Fruit fly (Drosophila melanogaster): ENCODE measurements around the gene Cnot4.

The Cnot4 gene

dm6 chr2L:10393467-10393866, 3.0 kb upstream of the Cnot4 start:
- no peak for TF ChIP-seq kay (GFP tag; ENCODE audit: borderline replicate concordance)
- TF ChIP-seq Mnt (GFP tag; optimal IDR thresholded peaks at IDR 0.05), result no peak
- no peak for TF ChIP-seq cic (GFP tag; optimal IDR thresholded peaks at IDR 0.05)
- TF ChIP-seq bab1 (GFP tag; optimal IDR thresholded peaks at IDR 0.05), result no peak
- no peak for TF ChIP-seq Crg-1 (GFP tag; optimal IDR thresholded peaks at IDR 0.05)
- no peak for TF ChIP-seq pad (GFP tag; optimal IDR thresholded peaks at IDR 0.05)
- TF ChIP-seq toe (GFP tag; optimal IDR thresholded peaks at IDR 0.05), result no peak
- no peak for TF ChIP-seq CG11617 (GFP tag; optimal IDR thresholded peaks at IDR 0.05)
- no peak for TF ChIP-seq cnc (optimal IDR thresholded peaks at IDR 0.05)
- TF ChIP-seq Hr96 (GFP tag; optimal IDR thresholded peaks at IDR 0.05), result no peak
- TF ChIP-seq CG5204 (GFP tag; optimal IDR thresholded peaks at IDR 0.05), result no peak
- TF ChIP-seq tj (GFP tag; optimal IDR thresholded peaks at IDR 0.05), result no peak
- TF ChIP-seq Clk (GFP tag; optimal IDR thresholded peaks at IDR 0.05), result no peak

dm6 chr2L:10395035-10395434, 1.5 kb upstream of the Cnot4 start:
- TF ChIP-seq Hr96 (GFP tag; optimal IDR thresholded peaks at IDR 0.05), result no peak
- TF ChIP-seq CG7045 (GFP tag; optimal IDR thresholded peaks at IDR 0.05), result no peak
- no peak for TF ChIP-seq kay (GFP tag; ENCODE audit: borderline replicate concordance)
- TF ChIP-seq tj (GFP tag; optimal IDR thresholded peaks at IDR 0.05), result peak; percentile 96

- peak; percentile 19 for TF ChIP-seq CG12768 (GFP tag; optimal IDR thresholded peaks at IDR 0.05)
- peak; percentile 25 for TF ChIP-seq CG33017 (tag; optimal IDR thresholded peaks at IDR 0.05)
- TF ChIP-seq tj (GFP tag; optimal IDR thresholded peaks at IDR 0.05), result no peak
- no peak for TF ChIP-seq CG5204 (GFP tag; optimal IDR thresholded peaks at IDR 0.05)
- TF ChIP-seq CG7101 (tag; optimal IDR thresholded peaks at IDR 0.05), result no peak
- TF ChIP-seq Clk (GFP tag; optimal IDR thresholded peaks at IDR 0.05), result no peak
- TF ChIP-seq Mnt (GFP tag; optimal IDR thresholded peaks at IDR 0.05), result peak; percentile 28
- peak; percentile 5 for TF ChIP-seq CG11617 (GFP tag; optimal IDR thresholded peaks at IDR 0.05)
- TF ChIP-seq Crg-1 (GFP tag; optimal IDR thresholded peaks at IDR 0.05), result no peak
- no peak for TF ChIP-seq Hr96 (GFP tag; optimal IDR thresholded peaks at IDR 0.05)
- TF ChIP-seq CG7045 (GFP tag; optimal IDR thresholded peaks at IDR 0.05), result no peak
- no peak for TF ChIP-seq pad (GFP tag; optimal IDR thresholded peaks at IDR 0.05)
- no peak for TF ChIP-seq CG14711 (tag; optimal IDR thresholded peaks at IDR 0.05)
- no peak for TF ChIP-seq ovo (GFP tag; optimal IDR thresholded peaks at IDR 0.05)
- TF ChIP-seq bab1 (GFP tag; optimal IDR thresholded peaks at IDR 0.05), result peak; percentile 32
- no peak for TF ChIP-seq cnc (optimal IDR thresholded peaks at IDR 0.05)
- no peak for TF ChIP-seq toe (GFP tag; optimal IDR thresholded peaks at IDR 0.05)
- TF ChIP-seq kay (GFP tag; ENCODE audit: borderline replicate concordance), result peak; percentile 79
- TF ChIP-seq cic (GFP tag; optimal IDR thresholded peaks at IDR 0.05), result no peak
- TF ChIP-seq CG1620 (GFP tag; optimal IDR thresholded peaks at IDR 0.05), result no peak
These were observed 651 bp upstream of the Cnot4 start, which contains the start of gene Mdh1 for dm6 chr2L:10395642-10396487. Gene Mdh1 (minus strand): TSS chr2L:10396332.

DNA sequence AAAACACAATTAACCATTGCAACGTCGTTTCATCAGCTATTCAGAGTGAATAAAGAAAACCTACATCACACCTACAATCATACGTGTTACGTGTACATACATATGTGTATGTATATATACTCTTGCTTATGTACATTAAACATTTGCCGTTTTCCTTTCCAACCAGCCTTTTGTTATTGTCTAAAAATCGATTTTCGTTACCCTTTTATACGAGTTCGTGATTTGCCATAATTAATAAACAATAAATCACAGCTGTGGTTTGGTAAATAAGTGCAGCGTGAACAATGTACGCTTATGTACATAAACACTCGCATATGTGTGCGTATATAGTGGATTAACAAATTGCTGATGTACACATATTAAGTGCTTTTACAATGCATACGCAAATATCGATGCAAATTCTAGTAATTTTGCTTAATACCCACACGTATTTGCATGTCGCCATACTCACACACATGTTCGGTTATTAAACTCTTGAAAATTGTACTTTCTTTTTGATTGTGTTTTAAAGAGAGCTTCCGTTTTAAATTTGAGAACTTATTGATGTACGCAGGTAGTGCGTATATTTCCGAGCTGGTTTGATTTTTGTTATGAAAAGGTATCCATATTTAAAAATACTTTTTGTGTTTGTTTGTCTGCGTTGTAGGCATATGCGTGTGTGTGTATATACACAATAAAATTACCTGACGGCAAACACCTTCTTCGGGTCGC, 516 bp downstream of the Cnot4 start:
- TF ChIP-seq kay (GFP tag; ENCODE audit: borderline replicate concordance), result peak; percentile 99
- peak; percentile 65 for TF ChIP-seq Mnt (GFP tag; optimal IDR thresholded peaks at IDR 0.05)
- TF ChIP-seq tj (GFP tag; optimal IDR thresholded peaks at IDR 0.05), result peak; percentile 84
- no peak for TF ChIP-seq CG11617 (GFP tag; optimal IDR thresholded peaks at IDR 0.05)
- no peak for TF ChIP-seq pad (GFP tag; optimal IDR thresholded peaks at IDR 0.05)
- no peak for TF ChIP-seq bab1 (GFP tag; optimal IDR thresholded peaks at IDR 0.05)
- no peak for TF ChIP-seq CG14711 (tag; optimal IDR thresholded peaks at IDR 0.05)
- TF ChIP-seq CG33017 (tag; optimal IDR thresholded peaks at IDR 0.05), result no peak
- TF ChIP-seq CG7101 (tag; optimal IDR thresholded peaks at IDR 0.05), result no peak
- TF ChIP-seq cic (GFP tag; optimal IDR thresholded peaks at IDR 0.05), result peak; percentile 59
- no peak for TF ChIP-seq ovo (GFP tag; optimal IDR thresholded peaks at IDR 0.05)
- no peak for TF ChIP-seq CG1620 (GFP tag; optimal IDR thresholded peaks at IDR 0.05)

DNA sequence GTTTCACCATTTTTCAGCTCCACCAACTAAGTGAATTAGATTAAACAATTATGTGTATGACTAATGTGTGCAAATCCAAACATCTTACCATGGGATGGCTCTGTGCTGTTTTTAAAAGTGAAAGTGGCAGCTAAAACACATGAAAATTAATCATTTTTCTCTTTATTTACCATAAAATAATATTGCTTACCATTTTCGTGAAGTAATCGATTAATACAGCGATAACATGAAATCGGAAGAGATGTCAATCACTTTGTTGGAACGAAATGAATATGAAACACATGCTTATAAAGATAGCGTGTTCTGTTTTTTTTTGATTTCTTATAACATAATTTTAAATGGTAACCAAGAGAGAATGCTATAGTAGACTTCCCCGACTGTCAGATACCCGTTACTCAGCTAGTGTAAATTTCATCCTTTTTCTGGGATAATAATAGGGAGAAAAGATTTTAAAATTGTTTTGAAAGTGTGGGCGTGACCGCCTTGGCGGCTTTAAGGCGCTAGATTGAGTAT, 7.3 kb downstream of the Cnot4 start:
- no peak for TF ChIP-seq ovo (GFP tag; optimal IDR thresholded peaks at IDR 0.05)
- peak; percentile 39 for TF ChIP-seq bab1 (GFP tag; optimal IDR thresholded peaks at IDR 0.05)
- TF ChIP-seq kay (GFP tag; ENCODE audit: borderline replicate concordance), result peak; percentile 86
- no peak for TF ChIP-seq CG12768 (GFP tag; optimal IDR thresholded peaks at IDR 0.05)
- no peak for TF ChIP-seq Mnt (GFP tag; optimal IDR thresholded peaks at IDR 0.05)

- TF ChIP-seq CG11617 (GFP tag; optimal IDR thresholded peaks at IDR 0.05) (no peak), CG7045 (GFP tag; optimal IDR thresholded peaks at IDR 0.05) (no peak), CG14711 (tag; optimal IDR thresholded peaks at IDR 0.05) (no peak), cic (GFP tag; optimal IDR thresholded peaks at IDR 0.05) (no peak), Hr96 (GFP tag; optimal IDR thresholded peaks at IDR 0.05) (no peak), bab1 (GFP tag; optimal IDR thresholded peaks at IDR 0.05) (no peak), CG12768 (GFP tag; optimal IDR thresholded peaks at IDR 0.05) (no peak), cnc (optimal IDR thresholded peaks at IDR 0.05) (no peak), Clk (GFP tag; optimal IDR thresholded peaks at IDR 0.05) (no peak), CG5204 (GFP tag; optimal IDR thresholded peaks at IDR 0.05) (no peak), CG33017 (tag; optimal IDR thresholded peaks at IDR 0.05) (no peak), tj (GFP tag; optimal IDR thresholded peaks at IDR 0.05) (no peak), Crg-1 (GFP tag; optimal IDR thresholded peaks at IDR 0.05) (no peak), pad (GFP tag; optimal IDR thresholded peaks at IDR 0.05) (no peak), toe (GFP tag; optimal IDR thresholded peaks at IDR 0.05) (no peak), ovo (GFP tag; optimal IDR thresholded peaks at IDR 0.05) (no peak), Mnt (GFP tag; optimal IDR thresholded peaks at IDR 0.05) (no peak), kay (GFP tag; ENCODE audit: borderline replicate concordance) (no peak), CG1620 (GFP tag; optimal IDR thresholded peaks at IDR 0.05) (no peak), CG7101 (tag; optimal IDR thresholded peaks at IDR 0.05) (no peak)
These were observed 8.6 kb downstream of the Cnot4 start, which contains the start of the genes CG17768, LSm-4 and Ir31a for dm6 chr2L:10405008-10405654. Gene CG17768 (minus strand): TSS chr2L:10405203. Gene LSm-4 (minus strand): TSS chr2L:10405203. Gene Ir31a (plus strand): TSS chr2L:10405565.

All from whole organism, adult.